Comparison of ENCODE assay signal across 8 worm cellular contexts in the genomic region with DNA sequence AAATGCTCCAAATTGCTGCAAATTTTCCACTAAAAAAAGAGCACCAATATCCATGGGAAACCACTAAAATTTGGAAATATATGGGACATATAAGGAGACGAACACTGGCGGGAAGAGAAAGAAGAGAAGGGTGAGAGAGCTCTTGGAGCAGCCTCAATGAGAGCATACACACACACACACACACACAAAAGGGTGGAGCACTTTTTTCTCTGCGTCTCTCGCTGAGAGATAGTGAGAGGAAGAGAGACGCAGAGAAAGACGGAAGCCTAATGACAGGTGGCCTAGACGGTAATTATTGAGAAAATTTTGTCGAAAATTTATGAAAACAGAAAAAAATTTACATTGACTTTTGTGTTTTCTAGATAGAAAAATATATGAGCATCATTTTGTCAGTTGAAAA.
TF ChIP-seq lines count a peak whose summit lies in the region.

No protein-coding gene starts in this region.

TF ChIP-seq in whole organism, L1 larva, 84 proteins besides CTCF, POLR2A, EP300 and RAD21 (continues in another document):
- no peak for TF ChIP-seq zip-4 (GFP tag; optimal IDR thresholded peaks at IDR 0.05; lab: Kevin White, UChicago)
- no peak for TF ChIP-seq fkh-10 (GFP tag; optimal IDR thresholded peaks at IDR 0.05; lab: Kevin White, UChicago)
- TF ChIP-seq tlp-1 (tag; optimal IDR thresholded peaks at IDR 0.05; lab: Kevin White, UChicago): no peak
- TF ChIP-seq Y116A8C.19 (tag; optimal IDR thresholded peaks at IDR 0.05; lab: Kevin White, UChicago; ENCODE audit: borderline replicate concordance): no peak
- no peak for TF ChIP-seq sox-4 (tag; optimal IDR thresholded peaks at IDR 0.05; lab: Kevin White, UChicago)
- no peak for TF ChIP-seq nhr-77 (tag; optimal IDR thresholded peaks at IDR 0.05; lab: Kevin White, UChicago)
- TF ChIP-seq unc-30 (tag; optimal IDR thresholded peaks at IDR 0.05; lab: Kevin White, UChicago): no peak
- TF ChIP-seq tbx-2 (tag; optimal IDR thresholded peaks at IDR 0.05; lab: Kevin White, UChicago): no peak
- no peak for TF ChIP-seq mab-9 (GFP tag; IDR thresholded peaks at IDR 0.05; lab: Robert Waterston, UW)
- TF ChIP-seq ztf-11 (tag; optimal IDR thresholded peaks at IDR 0.05; lab: Kevin White, UChicago): no peak
- no peak for TF ChIP-seq unc-62 (GFP tag; optimal IDR thresholded peaks at IDR 0.05; lab: Kevin White, UChicago)

TF ChIP-seq in whole organism, L2 larva, 48 proteins besides CTCF, POLR2A, EP300 and RAD21 (continues in another document):
- TF ChIP-seq elt-1 (tag; optimal IDR thresholded peaks at IDR 0.05; lab: Kevin White, UChicago) (no peak), alr-1 (tag; optimal IDR thresholded peaks at IDR 0.05; lab: Kevin White, UChicago) (no peak), mdl-1 (tag; optimal IDR thresholded peaks at IDR 0.05; lab: Kevin White, UChicago) (no peak), nhr-237 (tag; optimal IDR thresholded peaks at IDR 0.05; lab: Kevin White, UChicago) (no peak), ztf-4 (tag; optimal IDR thresholded peaks at IDR 0.05; lab: Kevin White, UChicago) (no peak), C34F6.9 (tag; optimal IDR thresholded peaks at IDR 0.05; lab: Kevin White, UChicago) (peak; percentile 43), gmeb-1 (tag; optimal IDR thresholded peaks at IDR 0.05; lab: Kevin White, UChicago) (no peak), nhr-23 (tag; optimal IDR thresholded peaks at IDR 0.05; lab: Kevin White, UChicago) (no peak), aly-2 (tag; optimal IDR thresholded peaks at IDR 0.05; lab: Kevin White, UChicago) (no peak), sma-9 (GFP tag; optimal IDR thresholded peaks at IDR 0.05; lab: Kevin White, UChicago) (peak; percentile 19), sma-9 (tag; optimal IDR thresholded peaks at IDR 0.05; lab: Kevin White, UChicago) (no peak), sem-4 (tag; optimal IDR thresholded peaks at IDR 0.05; lab: Kevin White, UChicago) (no peak)

TF ChIP-seq in whole organism, L3 larva, 47 proteins besides CTCF, POLR2A, EP300 and RAD21:
- TF ChIP-seq elt-2 (tag; optimal IDR thresholded peaks at IDR 0.05; lab: Kevin White, UChicago): peak; percentile 28
- TF ChIP-seq hmg-11 (tag; optimal IDR thresholded peaks at IDR 0.05; lab: Kevin White, UChicago): peak; percentile 50
- TF ChIP-seq ceh-28 (tag; optimal IDR thresholded peaks at IDR 0.05; lab: Kevin White, UChicago): no peak
- peak; percentile 50 for TF ChIP-seq lin-39 (tag; optimal IDR thresholded peaks at IDR 0.05; lab: Kevin White, UChicago)
- TF ChIP-seq pha-4 (tag; optimal IDR thresholded peaks at IDR 0.05; lab: Kevin White, UChicago): peak; percentile 60

TF ChIP-seq in whole organism, L4 larva, 104 proteins besides CTCF, POLR2A, EP300 and RAD21 (continues in another document):
- TF ChIP-seq daf-16 (GFP tag; optimal IDR thresholded peaks at IDR 0.05; lab: Kevin White, UChicago): no peak
- TF ChIP-seq daf-16 (tag; optimal IDR thresholded peaks at IDR 0.05; lab: Kevin White, UChicago): peak; percentile 39
- no peak for TF ChIP-seq zag-1 (tag; optimal IDR thresholded peaks at IDR 0.05; lab: Kevin White, UChicago)
- peak in 1 of 2 experiments; percentile 54 for TF ChIP-seq unc-62 (GFP tag; optimal IDR thresholded peaks at IDR 0.05 in 1 of 2; lab: Kevin White, UChicago)
- no peak for TF ChIP-seq unc-62 (tag; optimal IDR thresholded peaks at IDR 0.05; lab: Kevin White, UChicago)
- peak; percentile 29 for TF ChIP-seq hlh-11 (tag; optimal IDR thresholded peaks at IDR 0.05; lab: Kevin White, UChicago)
- TF ChIP-seq hlh-30 (tag; optimal IDR thresholded peaks at IDR 0.05; lab: Kevin White, UChicago; ENCODE audit: insufficient read depth): peak; percentile 12
- no peak for TF ChIP-seq R02D3.7 (tag; optimal IDR thresholded peaks at IDR 0.05; lab: Kevin White, UChicago)
- peak; percentile 65 for TF ChIP-seq hmg-1.1 (GFP tag; IDR thresholded peaks at IDR 0.05; lab: Robert Waterston, UW)
- TF ChIP-seq nhr-28 (tag; optimal IDR thresholded peaks at IDR 0.05; lab: Kevin White, UChicago): peak; percentile 27
- TF ChIP-seq dve-1 (tag; optimal IDR thresholded peaks at IDR 0.05; lab: Kevin White, UChicago; ENCODE audit: insufficient read depth): peak; percentile 24
- TF ChIP-seq zip-11 (GFP tag; IDR thresholded peaks at IDR 0.05; lab: Robert Waterston, UW): no peak

TF ChIP-seq in whole organism, late embryonic, 69 proteins besides CTCF, POLR2A, EP300 and RAD21:
- TF ChIP-seq gmeb-2 (tag; optimal IDR thresholded peaks at IDR 0.05; lab: Kevin White, UChicago) (no peak), ceh-31 (tag; optimal IDR thresholded peaks at IDR 0.05; lab: Kevin White, UChicago) (peak; percentile 26), unc-55 (GFP tag; optimal IDR thresholded peaks at IDR 0.05; lab: Kevin White, UChicago) (peak; percentile 26), tbx-2 (tag; optimal IDR thresholded peaks at IDR 0.05; lab: Kevin White, UChicago) (no peak), ref-2 (tag; optimal IDR thresholded peaks at IDR 0.05; lab: Kevin White, UChicago) (no peak), nfya-1 (tag; optimal IDR thresholded peaks at IDR 0.05; lab: Kevin White, UChicago) (peak; percentile 45), rnt-1 (tag; optimal IDR thresholded peaks at IDR 0.05; lab: Kevin White, UChicago) (no peak), ceh-34 (tag; optimal IDR thresholded peaks at IDR 0.05; lab: Kevin White, UChicago) (peak; percentile 53), hlh-30 (tag; optimal IDR thresholded peaks at IDR 0.05; lab: Kevin White, UChicago; ENCODE audit: insufficient read depth) (no peak)

TF ChIP-seq in whole organism, midembryonic, 9 proteins besides CTCF, POLR2A, EP300 and RAD21:
- TF ChIP-seq ztf-29 (GFP tag; IDR thresholded peaks at IDR 0.05; lab: Robert Waterston, UW) (peak; percentile 37; the same call in 1 of the 2 replicates), ztf-23 (GFP tag; IDR thresholded peaks at IDR 0.05; lab: Robert Waterston, UW) (no peak), flt-1 (GFP tag; IDR thresholded peaks at IDR 0.05; lab: Robert Waterston, UW) (0 out of 2 replicates have a peak, but pooled peaks have one; percentile 12), med-1 (GFP tag; optimal IDR thresholded peaks at IDR 0.05; lab: Kevin White, UChicago; ENCODE audit: insufficient read depth) (no peak), tab-1 (GFP tag; IDR thresholded peaks at IDR 0.05; lab: Robert Waterston, UW) (no peak), cog-1 (tag; optimal IDR thresholded peaks at IDR 0.05; lab: Kevin White, UChicago) (no peak)
TF ChIP-seq in whole organism, midembryonic: peak in this region for 2.

TF ChIP-seq in whole organism, mixed stage, embryonic, 35 proteins besides CTCF, POLR2A, EP300 and RAD21:
- no peak for TF ChIP-seq unc-39 (tag; optimal IDR thresholded peaks at IDR 0.05; lab: Kevin White, UChicago)
- TF ChIP-seq ces-1 (GFP tag; optimal IDR thresholded peaks at IDR 0.05; lab: Kevin White, UChicago): peak; percentile 61
- TF ChIP-seq nhr-237 (tag; optimal IDR thresholded peaks at IDR 0.05; lab: Kevin White, UChicago): no peak
- no peak for TF ChIP-seq sem-2 (GFP tag; optimal IDR thresholded peaks at IDR 0.05; lab: Kevin White, UChicago)
- TF ChIP-seq hlh-1 (tag; optimal IDR thresholded peaks at IDR 0.05; lab: Kevin White, UChicago): peak; percentile 39
- no peak for TF ChIP-seq ztf-11 (tag; optimal IDR thresholded peaks at IDR 0.05; lab: Kevin White, UChicago)
- TF ChIP-seq sptf-1 (tag; optimal IDR thresholded peaks at IDR 0.05; lab: Kevin White, UChicago): peak; percentile 10
- peak; percentile 83 for TF ChIP-seq unc-120 (tag; optimal IDR thresholded peaks at IDR 0.05; lab: Kevin White, UChicago; ENCODE audit: poor library complexity, severe bottlenecking)
- no peak for TF ChIP-seq nhr-12 (tag; optimal IDR thresholded peaks at IDR 0.05; lab: Kevin White, UChicago)
- peak; percentile 66 for TF ChIP-seq mep-1 (tag; optimal IDR thresholded peaks at IDR 0.05; lab: Kevin White, UChicago)
- TF ChIP-seq tbx-8 (GFP tag; optimal IDR thresholded peaks at IDR 0.05; lab: Kevin White, UChicago): no peak
- TF ChIP-seq lin-32 (GFP tag; optimal IDR thresholded peaks at IDR 0.05; lab: Kevin White, UChicago): peak; percentile 81
- TF ChIP-seq drap-1 (GFP tag; optimal IDR thresholded peaks at IDR 0.05; lab: Kevin White, UChicago): no peak
- peak; percentile 39 for TF ChIP-seq pha-4 (tag; optimal IDR thresholded peaks at IDR 0.05; lab: Kevin White, UChicago)
- TF ChIP-seq mls-2 (tag; optimal IDR thresholded peaks at IDR 0.05; lab: Kevin White, UChicago): no peak
- peak; percentile 17 for TF ChIP-seq unc-62 (GFP tag; optimal IDR thresholded peaks at IDR 0.05; lab: Kevin White, UChicago)

TF ChIP-seq in whole organism, young adult, 124 proteins besides CTCF, POLR2A, EP300 and RAD21:
- TF ChIP-seq hmg-1.2 (GFP tag; IDR thresholded peaks at IDR 0.05; lab: Robert Waterston, UW) (peak; percentile 93), nhr-80 (tag; optimal IDR thresholded peaks at IDR 0.05; lab: Kevin White, UChicago) (peak; percentile 35), Y53F4B.3 (GFP tag; IDR thresholded peaks at IDR 0.05; lab: Robert Waterston, UW) (no peak)
TF ChIP-seq in whole organism, young adult: peak in this region for 2.
